Fruit fly (Drosophila melanogaster): ENCODE measurements around the gene CG34377.
"Not testable (repeated sequence)": the region's sequence is repeated elsewhere in the genome, so short reads cannot be mapped to it uniquely, and the experiment has no call there.

Gene CG34377

dm6 chr3R:22298505-22298904 lies 25.4 kb downstream of the CG34377 start, which contains the start of gene CG7084:
Gene CG7084 (plus strand): TSS chr3R:22298805.
- TF ChIP-seq EcR (GFP tag; optimal IDR thresholded peaks at IDR 0.05); Dll (optimal IDR thresholded peaks at IDR 0.05); psq (optimal IDR thresholded peaks at IDR 0.05): not testable (repeated sequence)

dm6 chr3R:22288305-22288704 lies 35.6 kb downstream of the CG34377 start:
- TF ChIP-seq CG8478 (optimal IDR thresholded peaks at IDR 0.05) (no peak), psq (optimal IDR thresholded peaks at IDR 0.05) (no peak), usp (GFP tag; optimal IDR thresholded peaks at IDR 0.05) (no peak), EcR (GFP tag; optimal IDR thresholded peaks at IDR 0.05) (no peak), pan (optimal IDR thresholded peaks at IDR 0.05) (no peak), Dll (optimal IDR thresholded peaks at IDR 0.05) (no peak)

- TF ChIP-seq EcR (GFP tag; optimal IDR thresholded peaks at IDR 0.05) (no peak), CG8478 (optimal IDR thresholded peaks at IDR 0.05) (no peak), Dll (optimal IDR thresholded peaks at IDR 0.05) (no peak), psq (optimal IDR thresholded peaks at IDR 0.05) (no peak), pan (optimal IDR thresholded peaks at IDR 0.05) (no peak), usp (GFP tag; optimal IDR thresholded peaks at IDR 0.05) (no peak)
Observed at dm6 chr3R:22287470-22287869, 36.4 kb downstream of the CG34377 start.

- no peak for TF ChIP-seq EcR (GFP tag; optimal IDR thresholded peaks at IDR 0.05)
- no peak for TF ChIP-seq psq (optimal IDR thresholded peaks at IDR 0.05)
- TF ChIP-seq CG8478 (optimal IDR thresholded peaks at IDR 0.05), result no peak
- TF ChIP-seq pan (optimal IDR thresholded peaks at IDR 0.05), result no peak
- TF ChIP-seq usp (GFP tag; optimal IDR thresholded peaks at IDR 0.05), result no peak
- TF ChIP-seq Dll (optimal IDR thresholded peaks at IDR 0.05), result no peak
Observed at dm6 chr3R:22272962-22273361, 50.9 kb downstream of the CG34377 start.

- no peak for TF ChIP-seq Dll (optimal IDR thresholded peaks at IDR 0.05)
- TF ChIP-seq EcR (GFP tag; optimal IDR thresholded peaks at IDR 0.05), result no peak
- no peak for TF ChIP-seq CG8478 (optimal IDR thresholded peaks at IDR 0.05)
- no peak for TF ChIP-seq usp (GFP tag; optimal IDR thresholded peaks at IDR 0.05)
- no peak for TF ChIP-seq psq (optimal IDR thresholded peaks at IDR 0.05)
- no peak for TF ChIP-seq pan (optimal IDR thresholded peaks at IDR 0.05)
Observed at dm6 chr3R:22269835-22270234, 54.1 kb downstream of the CG34377 start.

dm6 chr3R:22268845-22269244 lies 55.0 kb downstream of the CG34377 start:
- TF ChIP-seq EcR (GFP tag; optimal IDR thresholded peaks at IDR 0.05) (no peak), pan (optimal IDR thresholded peaks at IDR 0.05) (no peak), usp (GFP tag; optimal IDR thresholded peaks at IDR 0.05) (no peak), psq (optimal IDR thresholded peaks at IDR 0.05) (no peak), Dll (optimal IDR thresholded peaks at IDR 0.05) (no peak), CG8478 (optimal IDR thresholded peaks at IDR 0.05) (no peak)

- TF ChIP-seq CG8478 (optimal IDR thresholded peaks at IDR 0.05), result no peak
- no peak for TF ChIP-seq Dll (optimal IDR thresholded peaks at IDR 0.05)
- no peak for TF ChIP-seq psq (optimal IDR thresholded peaks at IDR 0.05)
- no peak for TF ChIP-seq EcR (GFP tag; optimal IDR thresholded peaks at IDR 0.05)
- TF ChIP-seq usp (GFP tag; optimal IDR thresholded peaks at IDR 0.05), result no peak
- TF ChIP-seq pan (optimal IDR thresholded peaks at IDR 0.05), result no peak
Observed at dm6 chr3R:22267340-22267739, 56.6 kb downstream of the CG34377 start.

- TF ChIP-seq Dll (optimal IDR thresholded peaks at IDR 0.05), result no peak
- no peak for TF ChIP-seq CG8478 (optimal IDR thresholded peaks at IDR 0.05)
- TF ChIP-seq pan (optimal IDR thresholded peaks at IDR 0.05), result no peak
- TF ChIP-seq psq (optimal IDR thresholded peaks at IDR 0.05), result no peak
- no peak for TF ChIP-seq usp (GFP tag; optimal IDR thresholded peaks at IDR 0.05)
- no peak for TF ChIP-seq EcR (GFP tag; optimal IDR thresholded peaks at IDR 0.05)
Observed at dm6 chr3R:22260675-22261461, 63.0 kb downstream of the CG34377 start.

dm6 chr3R:22260205-22260604 lies 63.7 kb downstream of the CG34377 start:
- TF ChIP-seq EcR (GFP tag; optimal IDR thresholded peaks at IDR 0.05) (no peak), Dll (optimal IDR thresholded peaks at IDR 0.05) (no peak), pan (optimal IDR thresholded peaks at IDR 0.05) (no peak), psq (optimal IDR thresholded peaks at IDR 0.05) (no peak), CG8478 (optimal IDR thresholded peaks at IDR 0.05) (no peak), usp (GFP tag; optimal IDR thresholded peaks at IDR 0.05) (no peak)
